Worm (Caenorhabditis elegans) whole organism, early embryonic: ENCODE measurements around the gene F13B12.6.

Experiments used
- aly-1 ChIP-seq: sonication (generic microtip); optimal IDR thresholded peaks from 2 replicates; lab custom pipeline; 2016; ENCODE audit warnings: missing genetic modification characterization, missing compliant biosample characterization
- ama-1 ChIP-seq: fragments of 150-350 bp; optimal IDR thresholded peaks from 2 replicates; lab custom pipeline; 2014

DNA sequence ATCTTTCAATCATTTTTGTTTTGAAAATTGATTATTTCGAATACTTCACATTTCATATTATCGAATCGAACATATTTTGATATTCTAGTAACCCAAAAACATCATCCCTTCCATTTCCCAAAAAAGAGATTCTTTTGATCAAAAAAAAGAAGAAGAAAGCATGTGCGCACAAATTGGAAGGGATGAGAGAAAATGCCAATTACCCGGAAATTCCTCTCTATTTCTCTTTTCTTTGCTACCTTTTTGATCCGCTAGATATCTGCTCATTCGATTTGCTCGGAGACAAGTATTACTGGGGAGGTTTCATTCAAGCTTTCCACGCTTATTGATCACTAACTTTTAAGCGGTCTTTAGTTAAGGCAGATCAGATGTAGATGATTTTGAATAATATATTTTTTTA lies 20.9 kb downstream of the F13B12.6 start:
- TF ChIP-seq ama-1 (lab: Kevin White, UChicago) = no peak
- no peak for TF ChIP-seq aly-1 (tag; lab: Kevin White, UChicago)
